Worm (Caenorhabditis elegans) whole organism, L3 larva: ENCODE data around the gene C06B3.1.

Experiments used
- R02D3.7 ChIP-seq: fragments of 150-350 bp; optimal IDR thresholded peaks from 2 replicates; lab custom pipeline; 2014; ENCODE audit warnings: missing biosample characterization, missing genetic modification characterization
- ZK546.5 ChIP-seq: sonication (generic microtip); optimal IDR thresholded peaks from 2 replicates; lab custom pipeline; 2017; ENCODE audit warnings: missing biosample characterization, missing genetic modification characterization
- aly-2 ChIP-seq: fragments of 150-350 bp; optimal IDR thresholded peaks from 2 replicates; lab custom pipeline; 2014; ENCODE audit warnings: missing biosample characterization, missing genetic modification characterization
- ama-1 ChIP-seq: fragments of 150-350 bp; optimal IDR thresholded peaks from 2 replicates; lab custom pipeline; 2018
- ceh-16 ChIP-seq: sonication (generic microtip); optimal IDR thresholded peaks from 2 replicates; lab custom pipeline; 2017; ENCODE audit warnings: missing biosample characterization, missing genetic modification characterization
- ceh-28 ChIP-seq: fragments of 150-350 bp; optimal IDR thresholded peaks from 2 replicates; lab custom pipeline; 2014; ENCODE audit warnings: missing biosample characterization, missing genetic modification reagents, missing genetic modification characterization
- ceh-9 ChIP-seq: sonication (generic microtip); optimal IDR thresholded peaks from 2 replicates; lab custom pipeline; 2018; ENCODE audit warnings: missing biosample characterization, missing genetic modification characterization
- egl-27 ChIP-seq: sonication (generic microtip); optimal IDR thresholded peaks from 4 replicates; lab custom pipeline; 2017; ENCODE audit warnings: missing biosample characterization, missing genetic modification reagents, missing genetic modification characterization
- egl-5 ChIP-seq: fragments of 150-350 bp; optimal IDR thresholded peaks from 2 replicates; lab custom pipeline; 2017; ENCODE audit warnings: missing biosample characterization, missing genetic modification reagents, missing genetic modification characterization, inconsistent platforms
- elt-1 ChIP-seq: fragments of 150-350 bp; optimal IDR thresholded peaks from 2 replicates; lab custom pipeline; 2014; ENCODE audit warnings: missing biosample characterization, missing genetic modification characterization
- elt-2 ChIP-seq: sonication (generic microtip); optimal IDR thresholded peaks from 2 replicates; lab custom pipeline; 2016; ENCODE audit warnings: missing genetic modification reagents, mild to moderate bottlenecking, missing genetic modification characterization, missing compliant biosample characterization
- elt-3 ChIP-seq, 3 experiments: fragments of 150-350 bp in 1 of 3; sonication (generic microtip) in 2 of 3; optimal IDR thresholded peaks; 2 replicates in 2 of 3; 4 replicates in 1 of 3; lab custom pipeline; 2014 to 2017; ENCODE audit warnings: missing biosample characterization in 3 of 3, missing genetic modification characterization in 3 of 3
- eor-1 ChIP-seq, 2 experiments: fragments of 150-350 bp; optimal IDR thresholded peaks; 2 replicates each; lab custom pipeline; 2014 to 2018; ENCODE audit warnings: missing biosample characterization in 2 of 2, missing genetic modification characterization in 2 of 2
- fos-1 ChIP-seq: fragments of 150-350 bp; optimal IDR thresholded peaks from 2 replicates; lab custom pipeline; 2014; ENCODE audit warnings: missing biosample characterization, missing genetic modification characterization
- lin-39 ChIP-seq: fragments of 150-350 bp; optimal IDR thresholded peaks from 2 replicates; lab custom pipeline; 2018; ENCODE audit warnings: missing biosample characterization, missing genetic modification reagents, missing genetic modification characterization
- lsy-12 ChIP-seq: sonication (generic microtip); optimal IDR thresholded peaks from 2 replicates; lab custom pipeline; 2016; ENCODE audit warnings: mild to moderate bottlenecking, missing genetic modification characterization, missing compliant biosample characterization
- mdl-1 ChIP-seq: fragments of 150-350 bp; optimal IDR thresholded peaks from 2 replicates; lab custom pipeline; 2014; ENCODE audit warnings: missing biosample characterization, missing genetic modification characterization
- nfya-1 ChIP-seq: sonication (generic microtip); optimal IDR thresholded peaks from 2 replicates; lab custom pipeline; 2017; ENCODE audit warnings: missing genetic modification characterization, mild to moderate bottlenecking, missing compliant biosample characterization, antibody characterized with exemption, moderate library complexity; ENCODE audit not compliant: insufficient read depth
- nhr-11 ChIP-seq: fragments of 150-350 bp; optimal IDR thresholded peaks from 2 replicates; lab custom pipeline; 2014; ENCODE audit warnings: missing biosample characterization, missing genetic modification characterization
- nhr-12 ChIP-seq: fragments of 150-350 bp; optimal IDR thresholded peaks from 2 replicates; lab custom pipeline; 2014; ENCODE audit warnings: missing biosample characterization, missing genetic modification characterization
- nhr-23 ChIP-seq: fragments of 150-350 bp; optimal IDR thresholded peaks from 2 replicates; lab custom pipeline; 2014; ENCODE audit warnings: missing biosample characterization, missing genetic modification reagents, missing genetic modification characterization
- nhr-237 ChIP-seq: fragments of 150-350 bp; optimal IDR thresholded peaks from 2 replicates; lab custom pipeline; 2014; ENCODE audit warnings: missing biosample characterization, missing genetic modification characterization
- nhr-25 ChIP-seq: sonication (generic microtip); optimal IDR thresholded peaks from 2 replicates; lab custom pipeline; 2017; ENCODE audit warnings: missing biosample characterization, missing genetic modification characterization
- nhr-28 ChIP-seq: fragments of 150-350 bp; optimal IDR thresholded peaks from 2 replicates; lab custom pipeline; 2014; ENCODE audit warnings: missing biosample characterization, missing genetic modification characterization
- nhr-43 ChIP-seq: sonication (generic microtip); optimal IDR thresholded peaks from 2 replicates; lab custom pipeline; 2016; ENCODE audit warnings: mild to moderate bottlenecking, missing genetic modification characterization, missing compliant biosample characterization; ENCODE audit not compliant: poor library complexity, severe bottlenecking
- nhr-77 ChIP-seq: fragments of 150-350 bp; optimal IDR thresholded peaks from 2 replicates; lab custom pipeline; 2014; ENCODE audit warnings: missing biosample characterization, missing genetic modification characterization
- pha-4 ChIP-seq: fragments of 150-350 bp; optimal IDR thresholded peaks from 2 replicates; lab custom pipeline; 2014; ENCODE audit warnings: missing biosample characterization, missing genetic modification reagents, missing genetic modification characterization
- pqm-1 ChIP-seq: fragments of 150-350 bp; optimal IDR thresholded peaks from 2 replicates; lab custom pipeline; 2017; ENCODE audit warnings: missing biosample characterization, missing genetic modification characterization, inconsistent platforms
- sea-2 ChIP-seq: fragments of 150-350 bp; sonication (generic microtip); optimal IDR thresholded peaks from 4 replicates; lab custom pipeline; 2014; ENCODE audit warnings: missing biosample characterization, missing genetic modification reagents, missing genetic modification characterization
- snpc-4 ChIP-seq: fragments of 150-350 bp; optimal IDR thresholded peaks from 2 replicates; lab custom pipeline; 2014; ENCODE audit warnings: missing biosample characterization, missing genetic modification characterization
- tbx-2 ChIP-seq: sonication (generic microtip); optimal IDR thresholded peaks from 2 replicates; lab custom pipeline; 2016; ENCODE audit warnings: mild to moderate bottlenecking, missing genetic modification characterization, missing compliant biosample characterization
- unc-62 ChIP-seq: fragments of 150-350 bp; sonication (generic microtip); optimal IDR thresholded peaks from 4 replicates; lab custom pipeline; 2014; ENCODE audit warnings: missing biosample characterization, missing genetic modification reagents, missing genetic modification characterization
- zag-1 ChIP-seq: fragments of 150-350 bp; optimal IDR thresholded peaks from 2 replicates; lab custom pipeline; 2014; ENCODE audit warnings: missing biosample characterization, missing genetic modification characterization
- ztf-4 ChIP-seq: fragments of 150-350 bp; optimal IDR thresholded peaks from 2 replicates; lab custom pipeline; 2014; ENCODE audit warnings: missing biosample characterization, missing genetic modification characterization

C06B3.1 gene

ce11 chrV:13887358-13887757 lies 15.2 kb upstream of the C06B3.1 start, which contains the start of gene srsx-19:
Gene srsx-19, plus strand, starts transcription at chrV:13887658.
- no peak for TF ChIP-seq fos-1 (tag; lab: Kevin White, UChicago)
- no peak for TF ChIP-seq tbx-2 (tag; lab: Kevin White, UChicago)
- no peak for TF ChIP-seq ztf-4
- no peak for TF ChIP-seq nhr-12
- TF ChIP-seq ZK546.5 (tag; lab: Kevin White, UChicago), result no peak
- TF ChIP-seq eor-1 (tag; optimal IDR thresholded peaks at IDR 0.05; lab: Kevin White, UChicago), result no peak
- no peak for TF ChIP-seq zag-1
- TF ChIP-seq ceh-28 (tag; lab: Kevin White, UChicago), result no peak
- no peak for TF ChIP-seq unc-62 (GFP tag; lab: Kevin White, UChicago)
- no peak for TF ChIP-seq elt-1 (tag; lab: Kevin White, UChicago)
- TF ChIP-seq snpc-4 (tag; lab: Kevin White, UChicago), result no peak
- no peak for TF ChIP-seq nfya-1 (tag; lab: Kevin White, UChicago)

- no peak for TF ChIP-seq nhr-25
- TF ChIP-seq mdl-1, result no peak
- TF ChIP-seq R02D3.7, result no peak
- TF ChIP-seq fos-1 (tag; lab: Kevin White, UChicago), result no peak
- no peak for TF ChIP-seq ceh-16 (tag; lab: Kevin White, UChicago)
- TF ChIP-seq unc-62 (GFP tag; lab: Kevin White, UChicago), result no peak
- TF ChIP-seq sea-2 (GFP tag; lab: Kevin White, UChicago), result no peak
- TF ChIP-seq pha-4, result no peak
- TF ChIP-seq ZK546.5 (tag; lab: Kevin White, UChicago), result no peak
- no peak for TF ChIP-seq nhr-237
- TF ChIP-seq nhr-23 (tag; lab: Kevin White, UChicago), result no peak
Observed at ce11 chrV:13889516-13889915, 13.1 kb upstream of the C06B3.1 start, which contains the start of gene spp-12. Gene spp-12, plus strand, starts transcription at chrV:13889816.

ce11 chrV:13890473-13890872 lies 12.1 kb upstream of the C06B3.1 start, which contains the start of gene lbp-8:
Gene lbp-8, plus strand, starts transcription at chrV:13890773.
- TF ChIP-seq lsy-12 (tag; lab: Kevin White, UChicago) (no peak), fos-1 (tag; lab: Kevin White, UChicago) (no peak), ceh-28 (tag; lab: Kevin White, UChicago) (no peak), nfya-1 (tag; lab: Kevin White, UChicago) (no peak), egl-5 (tag; lab: Kevin White, UChicago) (no peak), nhr-25 (no peak), ztf-4 (no peak), elt-3 (tag; optimal IDR thresholded peaks at IDR 0.05; lab: Kevin White, UChicago) (no peak), zag-1 (no peak), pqm-1 (tag; lab: Kevin White, UChicago) (no peak), snpc-4 (tag; lab: Kevin White, UChicago) (no peak), nhr-28 (no peak), ZK546.5 (tag; lab: Kevin White, UChicago) (no peak), nhr-43 (tag; lab: Kevin White, UChicago) (no peak), lin-39 (no peak), egl-27 (no peak), nhr-77 (tag; lab: Kevin White, UChicago) (no peak), aly-2 (tag; lab: Kevin White, UChicago) (no peak), elt-2 (tag; lab: Kevin White, UChicago) (no peak)

- TF ChIP-seq aly-2 (tag; lab: Kevin White, UChicago) (no peak), nhr-23 (tag; lab: Kevin White, UChicago) (no peak), R02D3.7 (no peak), ama-1 (no peak), ceh-9 (no peak), elt-2 (tag; lab: Kevin White, UChicago) (peak; percentile 47), fos-1 (tag; lab: Kevin White, UChicago) (no peak), pqm-1 (tag; lab: Kevin White, UChicago) (peak; percentile 80), mdl-1 (no peak), unc-62 (GFP tag; lab: Kevin White, UChicago) (no peak), nhr-25 (no peak), nhr-11 (tag; lab: Kevin White, UChicago) (no peak), ceh-28 (tag; lab: Kevin White, UChicago) (no peak)
Observed at ce11 chrV:13891489-13891888, 11.1 kb upstream of the C06B3.1 start.
